Worm (Caenorhabditis elegans) whole organism, young adult: ENCODE measurements around the gene T07D3.2.

Source experiments
- F49E8.2 ChIP-seq: sonication (generic microtip); optimal IDR thresholded peaks from 3 replicates; lab custom pipeline; 2017; ENCODE audit warnings: missing genetic modification characterization, mild to moderate bottlenecking, missing compliant biosample characterization, antibody characterized with exemption, moderate library complexity; ENCODE audit not compliant: insufficient read depth
- dpl-1 ChIP-seq: fragments of 150-350 bp; optimal IDR thresholded peaks from 2 replicates; lab custom pipeline; 2014; ENCODE audit warnings: missing biosample characterization, missing genetic modification reagents, missing genetic modification characterization

- TF ChIP-seq F49E8.2 (tag; lab: Kevin White, UChicago) (no peak), dpl-1 (GFP tag; lab: Kevin White, UChicago) (no peak)
Observed at ce11 chrII:932718-933117, 31.0 kb downstream of the T07D3.2 start, which contains the start of gene acs-15.
